Worm (Caenorhabditis elegans): ENCODE data around the gene misc-1.

DNA sequence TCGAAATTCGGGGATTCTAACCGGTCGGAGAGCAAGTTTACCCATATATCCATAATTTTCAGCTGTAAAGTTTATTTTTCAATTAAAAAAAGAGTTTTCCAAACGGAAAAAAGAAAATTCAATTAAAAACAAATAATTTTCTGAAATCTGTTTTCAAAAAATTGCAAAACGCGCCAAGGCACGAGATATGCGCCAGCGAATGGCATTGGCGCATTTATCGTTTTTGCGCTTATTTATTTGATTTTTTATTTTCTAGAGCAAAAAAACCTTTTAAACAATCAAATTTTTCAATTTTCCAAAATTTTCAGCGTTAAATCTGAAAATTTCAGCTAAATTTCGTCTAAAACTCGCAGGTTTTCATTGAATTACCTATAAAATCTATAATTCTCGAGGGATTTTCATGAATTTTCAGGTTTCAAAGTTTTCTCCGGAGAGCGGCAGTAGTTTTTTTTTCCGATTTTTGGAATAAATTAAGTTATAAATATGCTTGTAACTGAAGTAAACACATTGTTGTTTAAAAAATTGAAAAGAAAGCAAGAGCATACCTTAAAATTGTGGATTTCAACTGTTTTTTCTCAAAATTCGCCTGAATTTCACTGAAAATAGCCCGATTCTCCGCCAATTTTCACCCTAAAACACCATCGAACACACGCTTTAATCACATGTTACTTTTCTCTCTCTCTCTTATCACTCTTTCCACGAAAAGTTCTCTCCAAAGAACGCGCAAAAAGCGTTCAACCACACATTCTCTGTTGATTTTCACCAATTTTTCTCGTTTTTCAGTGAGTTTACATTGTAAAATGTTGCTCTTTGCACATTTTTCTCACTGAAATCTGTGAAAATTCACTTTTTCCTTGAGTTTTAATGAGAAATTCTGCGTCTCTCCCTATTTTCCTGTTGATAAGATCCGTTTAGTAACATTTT lies 536 bp upstream of the misc-1 start, which contains the start of gene B0432.10:
- TF ChIP-seq mdl-1 (tag; optimal IDR thresholded peaks at IDR 0.05) (peak in 1 of 2 experiments; percentile 72), elt-3 (tag; optimal IDR thresholded peaks at IDR 0.05) (peak in 2 of 6 experiments; percentile 68 to 92), dpl-1 (GFP tag; optimal IDR thresholded peaks at IDR 0.05) (peak; percentile 97 to 98 (median 97)), fos-1 (tag; optimal IDR thresholded peaks at IDR 0.05) (peak; percentile 55), nhr-237 (tag; optimal IDR thresholded peaks at IDR 0.05) (peak; percentile 53), sptf-1 (tag; optimal IDR thresholded peaks at IDR 0.05) (no peak), sox-4 (tag; optimal IDR thresholded peaks at IDR 0.05) (peak; percentile 62), vab-15 (tag; optimal IDR thresholded peaks at IDR 0.05) (no peak), snpc-4 (tag; optimal IDR thresholded peaks at IDR 0.05) (peak; percentile 84)

Data from whole organism, L1 larva.